Worm (Caenorhabditis elegans) whole organism, L1 larva: Measurements from ENCODE around the gene pch-2.

Experiments used
- Y116A8C.19 ChIP-seq: sonication (generic microtip); optimal IDR thresholded peaks from 2 replicates; lab custom pipeline; 2016; ENCODE audit warnings: missing compliant biosample characterization, missing genetic modification characterization, borderline replicate concordance
- dsc-1 ChIP-seq: sonication (generic microtip); optimal IDR thresholded peaks from 2 replicates; lab custom pipeline; 2016; ENCODE audit warnings: mild to moderate bottlenecking, missing genetic modification characterization, missing compliant biosample characterization
- ztf-11 ChIP-seq, 2 experiments: sonication (generic microtip); optimal IDR thresholded peaks; 2 replicates each; lab custom pipeline; 2016 to 2017; ENCODE audit warnings: missing genetic modification characterization in 2 of 2, missing biosample characterization in 1 of 2, missing compliant biosample characterization in 1 of 2

DNA sequence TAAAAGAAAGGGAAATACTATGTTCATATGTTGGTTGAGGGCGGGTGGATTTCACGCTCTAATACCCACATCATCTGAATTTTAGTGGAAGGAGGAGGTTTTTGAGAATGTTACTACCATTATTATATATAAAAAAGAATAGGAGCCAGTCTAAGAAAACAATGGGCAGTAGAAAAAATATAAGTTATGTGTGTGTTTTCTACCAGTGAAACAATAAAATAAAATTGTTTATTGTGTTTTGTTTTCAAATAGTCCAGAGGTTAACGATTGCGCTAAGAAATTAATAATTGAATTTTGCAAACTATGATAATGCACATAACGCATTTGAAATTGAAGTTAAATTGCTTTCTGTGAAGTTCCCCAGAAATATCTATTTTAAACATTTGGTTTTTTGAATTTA lies 51.3 kb downstream of the pch-2 start, which contains the start of gene M110.8:
- no peak for TF ChIP-seq ztf-11 (tag; optimal IDR thresholded peaks at IDR 0.05; lab: Kevin White, UChicago)
- no peak for TF ChIP-seq Y116A8C.19
- no peak for TF ChIP-seq dsc-1
